Worm (Caenorhabditis elegans): ENCODE measurements around the gene cyn-3.
A peak's percentile ranks its signal among the peaks of the same experiment; 100 is the strongest.

cyn-3 gene

ce11 chrV:15191971-15192370 is 2.2 kb downstream of the cyn-3 start:
- TF ChIP-seq nhr-43 (tag; optimal IDR thresholded peaks at IDR 0.05; ENCODE audit: poor library complexity, severe bottlenecking) (no peak), lsy-12 (tag; optimal IDR thresholded peaks at IDR 0.05) (no peak), ceh-28 (tag; optimal IDR thresholded peaks at IDR 0.05) (no peak), daf-12 (tag; optimal IDR thresholded peaks at IDR 0.05) (no peak), lin-15B (tag; optimal IDR thresholded peaks at IDR 0.05) (no peak), elt-1 (tag; optimal IDR thresholded peaks at IDR 0.05) (no peak), tbx-2 (tag; optimal IDR thresholded peaks at IDR 0.05) (no peak), nhr-23 (tag; optimal IDR thresholded peaks at IDR 0.05) (no peak), nhr-77 (tag; optimal IDR thresholded peaks at IDR 0.05) (no peak), egl-5 (tag; optimal IDR thresholded peaks at IDR 0.05) (no peak), ztf-11 (tag; optimal IDR thresholded peaks at IDR 0.05) (no peak), elt-3 (tag; optimal IDR thresholded peaks at IDR 0.05) (no peak)

- TF ChIP-seq pha-4 (tag; optimal IDR thresholded peaks at IDR 0.05) (peak; percentile 44), mml-1 (tag; optimal IDR thresholded peaks at IDR 0.05) (no peak), nhr-11 (tag; optimal IDR thresholded peaks at IDR 0.05) (no peak), jun-1 (tag; optimal IDR thresholded peaks at IDR 0.05) (peak; percentile 47), elt-3 (tag; optimal IDR thresholded peaks at IDR 0.05) (no peak), nhr-12 (tag; optimal IDR thresholded peaks at IDR 0.05) (no peak), elt-2 (tag; optimal IDR thresholded peaks at IDR 0.05) (peak; percentile 82), ceh-82 (tag; optimal IDR thresholded peaks at IDR 0.05) (no peak), pqm-1 (tag; optimal IDR thresholded peaks at IDR 0.05) (peak; percentile 78), nhr-76 (tag; optimal IDR thresholded peaks at IDR 0.05) (no peak)
Measured at ce11 chrV:15192377-15192776, 2.6 kb downstream of the cyn-3 start, which contains the start of gene plc-2. plc-2 (plus strand) TSS chrV:15192572.

- no peak for TF ChIP-seq ceh-9 (tag; optimal IDR thresholded peaks at IDR 0.05)
- no peak for TF ChIP-seq mdl-1 (tag; optimal IDR thresholded peaks at IDR 0.05)
- no peak for TF ChIP-seq nfya-1 (tag; optimal IDR thresholded peaks at IDR 0.05; ENCODE audit: insufficient read depth)
- TF ChIP-seq lsy-12 (tag; optimal IDR thresholded peaks at IDR 0.05) = no peak
- no peak for TF ChIP-seq ZK546.5 (tag; optimal IDR thresholded peaks at IDR 0.05)
- TF ChIP-seq daf-12 (tag; optimal IDR thresholded peaks at IDR 0.05) = no peak
- TF ChIP-seq tbx-2 (tag; optimal IDR thresholded peaks at IDR 0.05) = no peak
- TF ChIP-seq egl-5 (tag; optimal IDR thresholded peaks at IDR 0.05) = no peak
- no peak for TF ChIP-seq nhr-28 (tag; optimal IDR thresholded peaks at IDR 0.05)
- no peak for TF ChIP-seq nhr-25 (tag; optimal IDR thresholded peaks at IDR 0.05)
- no peak for TF ChIP-seq nhr-43 (tag; optimal IDR thresholded peaks at IDR 0.05; ENCODE audit: poor library complexity, severe bottlenecking)
- no peak for TF ChIP-seq ztf-11 (tag; optimal IDR thresholded peaks at IDR 0.05)
- no peak for TF ChIP-seq eor-1 (tag; optimal IDR thresholded peaks at IDR 0.05)
- TF ChIP-seq skn-1 (tag; optimal IDR thresholded peaks at IDR 0.05) = no peak
- TF ChIP-seq nhr-23 (tag; optimal IDR thresholded peaks at IDR 0.05) = no peak
Measured at ce11 chrV:15193909-15194308, 4.2 kb downstream of the cyn-3 start, which contains the start of gene Y75B12B.13. Y75B12B.13 (minus strand) TSS chrV:15194009.

- TF ChIP-seq eor-1 (tag; optimal IDR thresholded peaks at IDR 0.05) (no peak), elt-2 (tag; optimal IDR thresholded peaks at IDR 0.05) (peak; percentile 1), ceh-82 (tag; optimal IDR thresholded peaks at IDR 0.05) (no peak), nhr-11 (tag; optimal IDR thresholded peaks at IDR 0.05) (no peak), egl-5 (tag; optimal IDR thresholded peaks at IDR 0.05) (no peak), nfya-1 (tag; optimal IDR thresholded peaks at IDR 0.05; ENCODE audit: insufficient read depth) (no peak), aly-2 (tag; optimal IDR thresholded peaks at IDR 0.05) (no peak), R02D3.7 (tag; optimal IDR thresholded peaks at IDR 0.05) (no peak)
Measured at ce11 chrV:15197955-15198354, 8.2 kb downstream of the cyn-3 start, which contains the start of gene srw-1. srw-1 (plus strand) TSS chrV:15198255.

ce11 chrV:15199768-15200167 is 10.0 kb downstream of the cyn-3 start, which contains the start of gene Y75B12B.10:
Y75B12B.10 (plus strand) TSS chrV:15200068.
- no peak for TF ChIP-seq snpc-4 (tag; optimal IDR thresholded peaks at IDR 0.05)
- no peak for TF ChIP-seq nhr-77 (tag; optimal IDR thresholded peaks at IDR 0.05)
- TF ChIP-seq elt-2 (tag; optimal IDR thresholded peaks at IDR 0.05) = no peak
- TF ChIP-seq zag-1 (tag; optimal IDR thresholded peaks at IDR 0.05) = no peak
- no peak for TF ChIP-seq nhr-23 (tag; optimal IDR thresholded peaks at IDR 0.05)
- no peak for TF ChIP-seq nhr-43 (tag; optimal IDR thresholded peaks at IDR 0.05; ENCODE audit: poor library complexity, severe bottlenecking)
- no peak for TF ChIP-seq R02D3.7 (tag; optimal IDR thresholded peaks at IDR 0.05)
- no peak for TF ChIP-seq nhr-25 (tag; optimal IDR thresholded peaks at IDR 0.05)
- no peak for TF ChIP-seq pqm-1 (tag; optimal IDR thresholded peaks at IDR 0.05)
- no peak for TF ChIP-seq elt-3 (tag; optimal IDR thresholded peaks at IDR 0.05)
- no peak for TF ChIP-seq fkh-10 (GFP tag; optimal IDR thresholded peaks at IDR 0.05)
- TF ChIP-seq skn-1 (tag; optimal IDR thresholded peaks at IDR 0.05) = no peak
- no peak for TF ChIP-seq fkh-2 (tag; optimal IDR thresholded peaks at IDR 0.05)
- TF ChIP-seq tbx-2 (tag; optimal IDR thresholded peaks at IDR 0.05) = no peak
- no peak for TF ChIP-seq nhr-28 (tag; optimal IDR thresholded peaks at IDR 0.05)

Measured in whole organism, L3 larva.